Fruit fly (Drosophila melanogaster) Kc167 (cell line): ENCODE results near the gene CG34462.

Source experiments
- Myc ChIP-seq: fragments of >200 bp; optimal IDR thresholded peaks from 2 replicates; lab custom pipeline; 2017; ENCODE audit warnings: missing external identifiers
- Sin3A ChIP-seq: fragments of >200 bp; optimal IDR thresholded peaks from 2 replicates; lab custom pipeline; 2018; ENCODE audit warnings: missing external identifiers
- h ChIP-seq: fragments of >200 bp; optimal IDR thresholded peaks from 3 replicates; lab custom pipeline; 2018; ENCODE audit warnings: missing external identifiers
- insv ChIP-seq: fragments of >200 bp; optimal IDR thresholded peaks from 3 replicates; lab custom pipeline; 2018; ENCODE audit warnings: missing external identifiers
- psq ChIP-seq: fragments of >200 bp; optimal IDR thresholded peaks from 2 replicates; lab custom pipeline; 2017; ENCODE audit warnings: missing external identifiers
- ttk ChIP-seq: sonication (Bioruptor generic); optimal IDR thresholded peaks from 2 replicates; lab custom pipeline; 2017; ENCODE audit warnings: missing external identifiers

Gene CG34462

DNA sequence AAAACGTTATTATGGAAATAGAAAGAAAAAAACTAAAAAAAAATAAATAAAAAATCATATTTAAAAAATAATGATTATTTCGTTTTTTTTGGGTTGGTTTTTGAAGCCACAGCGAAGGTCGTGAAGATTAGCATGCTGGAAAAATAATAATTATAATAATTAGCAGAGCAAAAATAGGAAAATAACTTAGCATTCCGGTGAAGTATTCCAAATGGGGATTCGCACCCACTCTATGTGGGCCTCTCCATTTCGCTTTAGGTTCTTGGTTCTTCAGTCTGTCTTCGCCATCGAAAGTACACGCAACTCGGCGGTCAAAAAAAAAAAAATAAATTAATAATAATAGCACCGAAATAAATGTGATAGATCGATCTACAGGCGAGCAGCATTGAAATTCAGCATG, at the start of gene CG34462:
CG34462 (plus strand) TSS at position 301 of the 400 bp plus-strand sequence.
- no peak for TF ChIP-seq Myc (lab: Kevin White, UChicago)
- TF ChIP-seq Sin3A, result no peak
- TF ChIP-seq psq (lab: Kevin White, UChicago), result no peak
- no peak for TF ChIP-seq h (lab: Kevin White, UChicago)
- TF ChIP-seq insv (lab: Kevin White, UChicago), result no peak
- TF ChIP-seq ttk, result no peak

DNA sequence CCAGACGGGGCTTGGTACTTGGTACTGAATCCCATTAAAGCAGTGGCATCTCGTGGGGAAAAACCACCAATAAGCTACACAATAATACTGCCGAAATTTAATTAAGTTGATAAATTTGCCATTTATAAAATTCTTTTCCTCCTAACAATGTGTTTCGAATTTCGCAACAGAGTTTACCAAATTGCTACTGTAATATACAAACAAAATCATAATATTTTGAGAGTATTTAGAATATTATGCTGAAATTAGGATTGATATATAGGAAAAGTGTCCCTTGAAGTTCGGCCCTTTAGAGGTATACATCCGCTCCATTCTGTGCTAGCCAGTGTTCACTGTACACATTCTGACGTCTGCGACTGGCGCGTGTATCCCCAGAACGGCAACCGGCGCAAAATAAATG, 43.7 kb upstream of the CG34462 start:
- TF ChIP-seq h (lab: Kevin White, UChicago) (no peak), Myc (lab: Kevin White, UChicago) (no peak), ttk (no peak), Sin3A (no peak)

DNA sequence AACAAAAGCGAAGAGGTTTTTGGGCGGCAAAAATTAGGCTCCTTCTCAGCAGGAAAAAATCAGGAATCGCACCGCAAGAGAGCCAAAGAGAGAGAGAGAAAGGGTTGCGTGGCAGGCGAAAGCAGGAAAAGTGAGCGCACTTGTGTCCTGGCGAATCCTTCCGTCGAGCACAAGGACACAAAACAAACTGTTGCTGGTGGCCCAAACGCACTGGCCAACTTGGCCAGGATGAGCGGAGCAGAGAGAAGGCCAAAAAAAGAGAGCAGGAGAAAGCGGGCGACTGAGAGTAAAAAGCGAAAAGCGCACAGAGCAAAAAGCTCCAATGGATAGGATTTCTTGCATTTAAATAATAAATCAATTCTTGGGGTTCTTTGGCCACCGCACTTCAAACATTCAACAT, 43.1 kb upstream of the CG34462 start:
- TF ChIP-seq insv (lab: Kevin White, UChicago) (no peak), Sin3A (no peak), h (lab: Kevin White, UChicago) (no peak), Myc (lab: Kevin White, UChicago) (no peak), psq (lab: Kevin White, UChicago) (no peak), ttk (no peak)

DNA sequence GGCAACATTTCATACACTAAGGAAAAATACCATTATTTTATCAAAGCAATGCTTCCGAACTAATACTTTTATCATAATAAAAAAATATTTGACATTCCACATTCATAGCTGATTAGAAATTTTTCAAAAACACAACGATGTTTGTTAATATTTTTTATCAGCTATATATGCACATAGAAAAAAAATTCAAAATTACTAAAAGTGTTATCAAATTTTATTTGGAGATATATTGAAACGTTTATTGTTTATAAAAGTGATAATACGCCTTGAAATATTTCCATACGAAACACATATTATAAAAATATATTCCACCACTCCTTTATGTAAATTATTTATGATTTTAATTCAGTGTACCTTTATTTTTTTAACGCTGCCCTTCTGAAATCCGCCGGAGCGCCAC, 42.6 kb upstream of the CG34462 start:
- TF ChIP-seq Sin3A (no peak), psq (lab: Kevin White, UChicago) (no peak), ttk (no peak), Myc (lab: Kevin White, UChicago) (no peak), insv (lab: Kevin White, UChicago) (no peak), h (lab: Kevin White, UChicago) (no peak)

DNA sequence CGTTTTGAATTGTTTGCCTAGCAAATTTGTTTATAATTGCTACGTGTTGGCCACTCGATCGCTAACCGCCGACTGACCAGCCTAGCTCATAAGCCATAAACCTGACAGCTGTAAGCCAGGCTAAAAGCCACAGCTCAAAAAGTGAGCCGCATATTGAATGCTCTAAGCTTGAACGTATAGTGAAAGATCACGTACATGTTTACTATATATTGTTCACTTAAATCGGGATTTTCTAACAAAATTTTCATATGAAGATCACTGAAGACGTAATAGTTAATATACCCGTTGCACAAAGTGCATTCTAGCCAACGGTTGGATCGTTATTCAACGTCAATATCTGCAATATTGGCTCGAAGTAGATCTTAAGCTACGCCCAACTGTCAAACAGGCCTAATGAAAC, 42.0 kb upstream of the CG34462 start:
- TF ChIP-seq ttk (no peak), insv (lab: Kevin White, UChicago) (no peak), Myc (lab: Kevin White, UChicago) (no peak), psq (lab: Kevin White, UChicago) (no peak), h (lab: Kevin White, UChicago) (no peak), Sin3A (no peak)

DNA sequence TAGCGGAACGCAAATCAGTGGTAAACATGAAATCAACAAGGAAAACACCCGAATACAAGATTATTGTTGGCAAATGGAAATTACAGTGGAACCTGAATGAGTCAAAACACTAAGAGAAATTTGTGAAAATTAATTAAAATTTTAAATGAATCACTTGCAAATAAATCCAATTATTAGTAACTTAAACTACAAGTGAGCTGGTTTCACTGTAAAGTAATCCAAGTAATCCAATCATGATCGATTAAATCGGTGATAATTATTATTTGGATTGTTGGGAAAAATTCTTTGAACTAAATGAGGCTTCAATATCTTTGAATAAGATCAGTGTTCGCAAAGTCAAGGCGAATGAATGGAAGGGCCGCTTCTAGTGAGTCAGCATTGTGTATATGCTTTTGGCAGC, 40.0 kb upstream of the CG34462 start:
- TF ChIP-seq psq (lab: Kevin White, UChicago) (no peak), insv (lab: Kevin White, UChicago) (no peak), Sin3A (no peak), h (lab: Kevin White, UChicago) (no peak), ttk (no peak), Myc (lab: Kevin White, UChicago) (no peak)

DNA sequence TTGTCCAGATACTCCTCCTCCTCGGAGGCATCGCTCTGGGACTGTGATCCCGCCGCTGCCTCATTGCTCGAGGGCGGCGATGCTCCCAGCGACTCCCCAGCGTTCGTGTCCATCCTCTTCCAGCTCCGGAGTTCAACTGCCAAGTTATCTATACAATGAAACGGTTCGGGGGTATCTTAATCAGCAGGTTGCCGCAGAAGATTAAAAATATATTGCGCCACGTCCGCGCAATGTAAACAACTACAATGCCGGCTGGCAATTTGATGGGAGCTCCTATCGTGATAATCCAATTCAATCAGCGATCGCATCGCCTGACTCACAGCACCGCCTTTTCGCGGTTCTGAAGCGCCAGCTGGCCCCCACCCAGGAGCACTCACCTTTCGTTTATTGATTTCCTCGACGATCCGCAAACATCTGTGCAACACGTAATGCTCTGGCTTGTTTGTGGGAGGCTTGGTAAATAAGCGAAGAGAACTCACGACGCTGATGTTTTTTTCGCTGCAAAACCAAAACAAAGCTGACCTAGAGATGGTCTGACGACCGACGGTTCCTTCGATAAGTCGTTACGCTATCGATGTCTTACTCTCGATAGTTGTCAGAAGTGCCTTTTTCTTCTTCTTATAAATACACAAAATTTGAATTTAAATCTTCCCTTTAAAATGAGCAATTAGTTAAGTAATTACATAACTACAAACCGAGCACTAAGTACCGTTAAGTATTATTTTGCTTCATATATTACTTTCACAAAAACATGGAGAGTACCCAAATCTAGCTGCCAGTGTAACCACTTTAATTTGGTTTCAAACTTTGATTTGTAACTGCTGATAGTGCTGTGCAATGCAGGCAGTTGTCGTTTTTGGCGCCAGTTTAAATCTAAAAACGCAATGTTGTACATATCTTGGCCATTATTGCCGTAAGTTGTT, 38.8 kb upstream of the CG34462 start, which contains the start of gene cert:
cert (minus strand) TSS at position 535 of the 923 bp plus-strand sequence.
- TF ChIP-seq psq (lab: Kevin White, UChicago), result no peak
- TF ChIP-seq insv (lab: Kevin White, UChicago), result no peak
- no peak for TF ChIP-seq ttk
- TF ChIP-seq Sin3A, result no peak
- TF ChIP-seq Myc (lab: Kevin White, UChicago), result no peak
- no peak for TF ChIP-seq h (lab: Kevin White, UChicago)

DNA sequence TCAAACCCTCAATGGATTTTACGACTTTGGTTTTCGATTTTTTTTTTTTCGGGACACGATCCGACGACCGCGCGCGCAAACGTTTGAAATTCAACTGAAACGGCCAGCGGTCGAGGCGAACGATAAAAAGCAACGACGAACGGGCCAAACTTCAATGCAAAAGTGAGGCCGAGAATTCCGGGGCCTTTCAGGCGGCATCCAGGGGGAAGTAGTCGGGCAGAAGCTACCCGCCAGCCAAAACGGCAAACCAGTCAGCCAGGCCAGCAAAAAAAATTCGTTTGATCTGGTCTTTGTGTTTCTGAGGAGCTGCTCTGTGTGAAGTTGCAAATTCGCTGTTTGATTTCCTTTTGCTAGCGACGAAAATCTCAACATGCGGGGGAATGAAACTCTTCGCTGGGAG, 33.2 kb upstream of the CG34462 start, which contains the start of gene CG7201:
CG7201 (minus strand) TSS at position 101 of the 400 bp plus-strand sequence.
- TF ChIP-seq h (lab: Kevin White, UChicago) (no peak), Sin3A (no peak), insv (lab: Kevin White, UChicago) (no peak), psq (lab: Kevin White, UChicago) (no peak), ttk (no peak), Myc (lab: Kevin White, UChicago) (no peak)

DNA sequence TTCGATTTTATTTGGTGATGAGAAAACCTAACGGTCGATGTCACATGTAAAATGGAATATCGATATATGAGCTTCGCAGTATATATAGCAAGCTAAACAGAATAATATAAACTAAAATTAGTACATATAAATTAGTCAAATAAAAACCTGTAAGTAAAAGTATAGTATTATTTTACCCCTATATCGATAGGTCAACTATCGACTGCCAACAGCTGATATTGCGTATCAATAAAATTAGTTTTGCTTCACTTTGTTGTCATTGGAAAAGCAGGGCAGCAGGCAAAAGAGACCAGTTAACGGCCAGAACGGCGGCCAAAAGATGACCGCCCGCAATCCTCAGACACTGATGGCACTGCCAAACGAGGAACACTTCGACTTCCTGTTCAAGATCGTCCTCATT, 31.4 kb upstream of the CG34462 start, which contains the start of gene Rab19:
Rab19 (plus strand) TSS at position 78 of the 400 bp plus-strand sequence.
- TF ChIP-seq h (lab: Kevin White, UChicago), result no peak
- no peak for TF ChIP-seq ttk
- no peak for TF ChIP-seq psq (lab: Kevin White, UChicago)
- no peak for TF ChIP-seq insv (lab: Kevin White, UChicago)
- no peak for TF ChIP-seq Myc (lab: Kevin White, UChicago)
- no peak for TF ChIP-seq Sin3A

DNA sequence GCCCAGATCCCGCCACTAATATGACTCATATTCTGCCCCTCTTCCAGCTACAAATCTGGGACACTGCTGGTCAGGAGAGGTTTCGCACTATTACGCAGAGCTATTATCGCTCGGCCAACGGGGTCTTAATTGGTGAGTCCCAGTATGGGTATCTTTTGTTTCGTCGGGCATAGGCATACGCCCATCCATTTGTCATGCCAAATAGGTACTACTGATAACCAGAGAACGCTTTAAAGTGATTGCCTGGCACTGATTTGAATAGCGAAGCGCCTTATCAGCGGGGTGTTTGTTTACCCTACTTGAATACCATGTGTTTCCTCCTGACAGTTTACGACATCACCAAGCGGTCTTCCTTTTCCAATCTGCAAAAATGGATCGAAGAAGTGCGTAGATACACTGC, 30.9 kb upstream of the CG34462 start:
- TF ChIP-seq psq (lab: Kevin White, UChicago), result no peak
- TF ChIP-seq h (lab: Kevin White, UChicago), result no peak
- no peak for TF ChIP-seq Myc (lab: Kevin White, UChicago)
- no peak for TF ChIP-seq Sin3A

DNA sequence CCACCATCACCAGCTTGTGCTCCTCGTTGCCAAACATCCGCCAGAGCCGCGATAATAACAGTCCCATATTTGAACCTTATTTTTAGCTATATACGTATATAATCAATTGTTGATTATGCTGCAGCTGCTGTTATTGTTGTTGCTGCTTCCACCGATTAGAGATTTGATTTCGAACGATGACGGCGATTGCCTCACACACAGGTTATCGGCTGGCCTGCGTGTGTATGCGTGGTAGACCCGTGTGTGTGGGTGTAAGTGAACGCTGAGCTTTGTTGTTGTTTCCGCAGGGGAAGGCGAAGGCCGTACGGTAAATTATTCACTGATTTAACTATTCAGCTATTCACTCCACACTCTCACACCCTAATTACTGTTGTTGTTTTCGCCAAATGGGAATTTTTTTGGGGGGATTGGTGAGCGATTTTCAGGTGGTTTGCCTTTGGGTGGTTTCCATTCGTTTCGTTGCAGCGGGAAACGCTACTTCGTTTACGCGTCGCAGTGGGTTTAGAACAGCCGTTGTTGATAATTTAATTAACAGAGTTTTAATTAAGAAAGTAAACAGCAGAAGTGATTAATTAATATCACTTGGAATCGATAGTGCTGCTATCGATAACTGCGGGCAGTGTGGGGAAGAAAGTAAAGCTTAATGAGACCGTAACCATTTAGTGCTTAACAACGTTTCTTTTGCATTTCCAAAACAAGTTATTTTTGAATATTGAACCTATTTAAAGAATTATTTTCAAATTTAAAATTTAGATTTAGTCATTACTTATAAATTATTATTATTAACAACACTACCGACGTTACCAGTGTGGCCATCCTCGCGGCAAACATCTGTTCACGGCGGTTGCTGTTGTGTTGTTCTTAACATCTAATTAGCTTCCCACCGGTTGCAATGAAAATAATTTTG, 28.9 kb upstream of the CG34462 start, which contains the start of the genes Arl5 and CG13671:
Arl5 (minus strand) TSS at position 616 of the 907 bp plus-strand sequence.
CG13671 (plus strand) TSS at position 841 of the 907 bp plus-strand sequence.
- TF ChIP-seq h (lab: Kevin White, UChicago) (no peak), Myc (lab: Kevin White, UChicago) (no peak), insv (lab: Kevin White, UChicago) (no peak), psq (lab: Kevin White, UChicago) (no peak)
